Fruit fly (Drosophila melanogaster) whole organism, embryonic: ENCODE measurements around the gene Rassf.

Experiments
- CG4424 ChIP-seq: fragments of 200-800 bp; sonication (Bioruptor generic); optimal IDR thresholded peaks from 3 replicates; lab custom pipeline; 2016; ENCODE audit warnings: missing biosample characterization, missing genetic modification characterization
- jigr1 ChIP-seq: fragments of 200-800 bp; sonication (Bioruptor generic); IDR thresholded peaks from 3 replicates; pipeline ENCODE4 v1.3.6; 2022; ENCODE audit warnings: missing biosample characterization, missing genetic modification characterization

- TF ChIP-seq CG4424 (no peak), jigr1 (GFP tag; lab: Robert Waterston, UW) (no peak)
Observed at dm6 chr3R:23147625-23148024, 29.9 kb upstream of the Rassf start.
